Fruit fly (Drosophila melanogaster): ENCODE data around the gene CG18628.

CG18628 gene

dm6 chr3L:10599512-10599911, 40.0 kb upstream of the CG18628 start (continued):
- peak; percentile 8; the same call in 1 of the 2 replicates for TF ChIP-seq Ptx1 (GFP tag; IDR thresholded peaks at IDR 0.05)
- no peak for TF ChIP-seq CHES-1-like (GFP tag; optimal IDR thresholded peaks at IDR 0.05)
- no peak for TF ChIP-seq CG1529 (GFP tag; optimal IDR thresholded peaks at IDR 0.05)
- TF ChIP-seq dysf (GFP tag; IDR thresholded peaks at IDR 0.05), result peak; percentile 20; the same call in 1 of the 3 replicates
- no peak for TF ChIP-seq CG2116 (GFP tag; optimal IDR thresholded peaks at IDR 0.05)
- TF ChIP-seq CG32767 (GFP tag; IDR thresholded peaks at IDR 0.05), result no peak; the same call in 1 of the 2 replicates
- no peak for TF ChIP-seq E2f1 (GFP tag; IDR thresholded peaks at IDR 0.05)
- TF ChIP-seq Sry-δ (GFP tag; optimal IDR thresholded peaks at IDR 0.05), result no peak
- TF ChIP-seq CG15479 (GFP tag; optimal IDR thresholded peaks at IDR 0.05), result no peak
- TF ChIP-seq CG30403 (GFP tag; optimal IDR thresholded peaks at IDR 0.05), result no peak

DNA sequence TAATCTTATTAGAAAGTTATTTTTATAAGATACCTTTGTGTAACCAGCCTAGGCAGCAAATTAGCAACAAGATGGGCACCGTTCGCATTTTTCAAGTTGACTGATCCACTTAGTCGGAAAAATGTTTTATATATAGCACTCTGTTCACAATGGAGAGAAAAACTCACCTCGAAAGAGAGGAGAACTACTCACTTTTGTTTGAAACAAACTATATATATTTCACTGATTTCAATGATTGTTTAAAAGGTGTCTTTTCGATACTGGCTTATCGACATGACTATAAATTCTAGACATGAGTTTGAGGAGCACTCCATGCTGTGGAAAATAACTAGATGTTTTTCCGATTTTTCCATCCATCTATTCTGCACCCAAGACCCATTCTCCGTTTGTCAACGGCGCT, 16.1 kb upstream of the CG18628 start, which contains the start of gene CG42521:
CG42521 (minus strand) TSS at position 101 of the 400 bp plus-strand sequence.
- TF ChIP-seq bcd (GFP tag; optimal IDR thresholded peaks at IDR 0.05) (no peak), CG1603 (tag; optimal IDR thresholded peaks at IDR 0.05) (no peak), HLH4C (GFP tag; IDR thresholded peaks at IDR 0.05; ENCODE audit: partially characterized antibody) (no peak), hbn (GFP tag; IDR thresholded peaks at IDR 0.05; ENCODE audit: partially characterized antibody) (no peak), lilli (GFP tag; optimal IDR thresholded peaks at IDR 0.05) (no peak), repo (GFP tag; optimal IDR thresholded peaks at IDR 0.05) (no peak), tio (GFP tag; optimal IDR thresholded peaks at IDR 0.05) (no peak), CG10565 (GFP tag; optimal IDR thresholded peaks at IDR 0.05) (no peak)

dm6 chr3L:10625499-10625898, 14.0 kb upstream of the CG18628 start, which contains the start of gene CG43127:
TSS of gene CG43127 (minus strand) at chr3L:10625599.
- no peak for TF ChIP-seq CG17186 (GFP tag; optimal IDR thresholded peaks at IDR 0.05)
- TF ChIP-seq vvl (GFP tag; IDR thresholded peaks at IDR 0.05), result no peak
- TF ChIP-seq ssp (GFP tag; IDR thresholded peaks at IDR 0.05), result no peak
- TF ChIP-seq Hand (GFP tag; optimal IDR thresholded peaks at IDR 0.05), result no peak
- TF ChIP-seq CG13296 (GFP tag; optimal IDR thresholded peaks at IDR 0.05), result no peak
- no peak for TF ChIP-seq Ptx1 (GFP tag; IDR thresholded peaks at IDR 0.05)

- TF ChIP-seq CG2202 (tag; optimal IDR thresholded peaks at IDR 0.05) (no peak), Oaz (GFP tag; IDR thresholded peaks at IDR 0.05) (no peak), jing (GFP tag; optimal IDR thresholded peaks at IDR 0.05) (no peak), Side (GFP tag; optimal IDR thresholded peaks at IDR 0.05) (no peak), CG6689 (GFP tag; IDR thresholded peaks at IDR 0.05) (no peak), CG11695 (GFP tag; IDR thresholded peaks at IDR 0.05) (no peak), CG3995 (GFP tag; optimal IDR thresholded peaks at IDR 0.05) (no peak), CG1832 (GFP tag; optimal IDR thresholded peaks at IDR 0.05) (no peak), trem (tag; optimal IDR thresholded peaks at IDR 0.05) (no peak), TFAM (GFP tag; optimal IDR thresholded peaks at IDR 0.05) (no peak), Abd-B (GFP tag; optimal IDR thresholded peaks at IDR 0.05) (no peak), ERR (GFP tag; optimal IDR thresholded peaks at IDR 0.05) (no peak)
Observed at dm6 chr3L:10626199-10626598, 13.3 kb upstream of the CG18628 start, which contains the start of gene CG34238. TSS of gene CG34238 (plus strand) at chr3L:10626499.

DNA sequence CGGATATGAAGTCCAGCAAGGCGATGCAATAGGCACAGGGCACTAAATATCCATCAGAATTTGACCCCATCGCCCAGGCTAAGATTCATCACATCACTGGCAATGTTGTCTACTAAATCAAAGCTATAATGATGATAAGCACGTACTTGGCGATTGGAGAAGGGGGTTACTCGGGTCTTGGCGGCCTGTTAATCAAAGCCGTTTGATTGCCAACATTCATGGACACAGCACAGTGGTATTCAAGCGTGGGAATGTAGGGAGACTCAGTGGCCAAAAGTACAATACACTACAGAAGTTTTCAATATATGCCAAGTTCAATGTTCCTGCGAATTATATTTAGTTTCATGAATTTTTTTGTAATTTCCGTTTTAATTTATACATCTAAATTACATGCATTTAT, 11.2 kb upstream of the CG18628 start, which contains the start of gene CG14151:
CG14151 (minus strand) TSS at position 101 of the 400 bp plus-strand sequence.
- TF ChIP-seq CG3065 (GFP tag; optimal IDR thresholded peaks at IDR 0.05) (no peak), salm (tag; optimal IDR thresholded peaks at IDR 0.05) (no peak), nau (GFP tag; optimal IDR thresholded peaks at IDR 0.05) (no peak), gcm (GFP tag; optimal IDR thresholded peaks at IDR 0.05) (no peak), CG13424 (tag; optimal IDR thresholded peaks at IDR 0.05) (no peak), gsb (GFP tag; IDR thresholded peaks at IDR 0.05) (no peak), kni (GFP tag; optimal IDR thresholded peaks at IDR 0.05) (no peak), Hr39 (optimal IDR thresholded peaks at IDR 0.05) (no peak), HLH54F (GFP tag; optimal IDR thresholded peaks at IDR 0.05) (no peak), bab2 (GFP tag; optimal IDR thresholded peaks at IDR 0.05) (no peak), sr (GFP tag; IDR thresholded peaks at IDR 0.05) (no peak), Pdp1 (GFP tag; optimal IDR thresholded peaks at IDR 0.05) (no peak), nmo (GFP tag; optimal IDR thresholded peaks at IDR 0.05) (no peak)
